Fruit fly (Drosophila melanogaster) whole organism, embryonic: ENCODE measurements around the gene CG8891.

ENCODE experiments used
- Awh ChIP-seq: fragments of 200-800 bp; sonication (Bioruptor generic); IDR thresholded peaks from 2 replicates; pipeline ENCODE4, ENCODE4 v1.3.6; 2022; ENCODE audit warnings: missing biosample characterization, missing genetic modification characterization
- CG10321 ChIP-seq: fragments of 200-800 bp; sonication (Bioruptor generic); IDR thresholded peaks from 2 replicates; pipeline ENCODE4 v1.3.6; 2022; ENCODE audit warnings: missing biosample characterization, missing genetic modification characterization
- CG11398 ChIP-seq: fragments of 200-800 bp; sonication (Bioruptor generic); optimal IDR thresholded peaks from 2 replicates; lab custom pipeline; 2016; ENCODE audit warnings: missing biosample characterization, missing genetic modification characterization
- CG11695 ChIP-seq: fragments of 200-800 bp; sonication (Bioruptor generic); IDR thresholded peaks from 3 replicates; pipeline ENCODE4 v1.3.6; 2022; ENCODE audit warnings: missing biosample characterization, missing genetic modification characterization
- CG12155 ChIP-seq: fragments of 200-800 bp; sonication (Bioruptor generic); optimal IDR thresholded peaks from 3 replicates; lab custom pipeline; 2016; ENCODE audit warnings: missing biosample characterization, missing genetic modification characterization
- CG12236 ChIP-seq: fragments of 200-800 bp; sonication (Bioruptor generic); optimal IDR thresholded peaks from 2 replicates; lab custom pipeline; 2016; ENCODE audit warnings: missing biosample characterization, missing genetic modification characterization
- CG12299 ChIP-seq: fragments of 200-800 bp; sonication (Bioruptor generic); optimal IDR thresholded peaks from 2 replicates; lab custom pipeline; 2018; ENCODE audit warnings: missing biosample characterization, mild to moderate bottlenecking, missing genetic modification characterization
- CG13775 ChIP-seq: fragments of 200-800 bp; sonication (Bioruptor generic); optimal IDR thresholded peaks from 3 replicates; lab custom pipeline; 2017; ENCODE audit warnings: missing biosample characterization, mild to moderate bottlenecking, missing genetic modification characterization
- CG14710 ChIP-seq: fragments of 200-800 bp; sonication (Bioruptor generic); optimal IDR thresholded peaks from 3 replicates; lab custom pipeline; 2019; ENCODE audit warnings: missing biosample characterization, mild to moderate bottlenecking, missing genetic modification characterization, moderate library complexity
- CG15269 ChIP-seq: fragments of 200-800 bp; sonication (Bioruptor generic); optimal IDR thresholded peaks from 2 replicates; lab custom pipeline; 2018; ENCODE audit warnings: missing biosample characterization, mild to moderate bottlenecking, missing genetic modification characterization, moderate library complexity
- CG15479 ChIP-seq: fragments of 200-800 bp; sonication (Bioruptor generic); optimal IDR thresholded peaks from 3 replicates; lab custom pipeline; 2019; ENCODE audit warnings: missing biosample characterization, mild to moderate bottlenecking, missing genetic modification characterization, moderate library complexity
- CG18599 ChIP-seq: fragments of 200-800 bp; sonication (Bioruptor generic); optimal IDR thresholded peaks from 3 replicates; lab custom pipeline; 2017; ENCODE audit warnings: missing biosample characterization, missing genetic modification characterization, mild to moderate bottlenecking, moderate library complexity, missing genetic modification reagents
- CG2199 ChIP-seq: fragments of 200-800 bp; sonication (Bioruptor generic); IDR thresholded peaks from 3 replicates; pipeline ENCODE4 v1.3.6; 2022; ENCODE audit warnings: missing biosample characterization, missing genetic modification characterization
- CG2202 ChIP-seq: fragments of 200-800 bp; sonication (Bioruptor generic); optimal IDR thresholded peaks from 2 replicates; lab custom pipeline; 2018; ENCODE audit warnings: missing biosample characterization, mild to moderate bottlenecking, missing genetic modification characterization
- CG31441 ChIP-seq: fragments of 200-800 bp; sonication (Bioruptor generic); IDR thresholded peaks from 2 replicates; pipeline ENCODE4 v1.3.6; 2022; ENCODE audit warnings: missing biosample characterization, missing genetic modification characterization
- CG3281 ChIP-seq: fragments of 200-800 bp; sonication (Bioruptor generic); optimal IDR thresholded peaks from 3 replicates; lab custom pipeline; 2017; ENCODE audit warnings: missing biosample characterization, mild to moderate bottlenecking, missing genetic modification characterization
- CG33213 ChIP-seq: fragments of 200-800 bp; sonication (Bioruptor generic); optimal IDR thresholded peaks from 3 replicates; lab custom pipeline; 2016; ENCODE audit warnings: missing biosample characterization, missing genetic modification characterization
- CG34376 ChIP-seq: fragments of 200-800 bp; sonication (Bioruptor generic); optimal IDR thresholded peaks from 2 replicates; lab custom pipeline; 2018; ENCODE audit warnings: missing biosample characterization, mild to moderate bottlenecking, missing genetic modification characterization
- CG4617 ChIP-seq: fragments of 200-800 bp; sonication (Bioruptor generic); optimal IDR thresholded peaks from 3 replicates; lab custom pipeline; 2016; ENCODE audit warnings: missing biosample characterization, missing genetic modification characterization, borderline replicate concordance
- CG4820 ChIP-seq: fragments of 200-800 bp; sonication (Bioruptor generic); optimal IDR thresholded peaks from 3 replicates; lab custom pipeline; 2016; ENCODE audit warnings: missing biosample characterization, missing genetic modification characterization
- CG6272 ChIP-seq: fragments of 200-800 bp; sonication (Bioruptor generic); IDR thresholded peaks from 2 replicates; pipeline ENCODE4 v1.3.6; 2022; ENCODE audit warnings: missing biosample characterization, missing genetic modification characterization
- CG7745 ChIP-seq: fragments of 200-800 bp; sonication (Bioruptor generic); optimal IDR thresholded peaks from 2 replicates; lab custom pipeline; 2018; ENCODE audit warnings: missing biosample characterization, mild to moderate bottlenecking, missing genetic modification characterization, moderate library complexity
- CG8089 ChIP-seq: fragments of 200-800 bp; sonication (Bioruptor generic); optimal IDR thresholded peaks from 3 replicates; lab custom pipeline; 2016; ENCODE audit warnings: missing biosample characterization, missing genetic modification characterization
- CG8281 ChIP-seq: fragments of 200-800 bp; sonication (Bioruptor generic); optimal IDR thresholded peaks from 2 replicates; lab custom pipeline; 2018; ENCODE audit warnings: missing biosample characterization, mild to moderate bottlenecking, missing genetic modification characterization, moderate library complexity
- CG8478 ChIP-seq: fragments of >200 bp; optimal IDR thresholded peaks from 2 replicates; lab custom pipeline; 2018
- CG8765 ChIP-seq: fragments of 200-800 bp; sonication (Bioruptor generic); IDR thresholded peaks from 2 replicates; pipeline ENCODE4 v1.3.6; 2022; ENCODE audit warnings: missing biosample characterization, missing genetic modification characterization
- Dip3 ChIP-seq: fragments of 200-800 bp; sonication (Bioruptor generic); optimal IDR thresholded peaks from 3 replicates; lab custom pipeline; 2016; ENCODE audit warnings: missing biosample characterization, missing genetic modification characterization
- Gsc ChIP-seq: fragments of 200-800 bp; sonication (Bioruptor generic); IDR thresholded peaks from 2 replicates; pipeline ENCODE4 v1.3.6; 2022; ENCODE audit warnings: missing biosample characterization, missing genetic modification characterization
- MBD-R2 ChIP-seq: fragments of 200-800 bp; sonication (Bioruptor generic); IDR thresholded peaks from 2 replicates; pipeline ENCODE4 v1.3.6; 2022; ENCODE audit warnings: missing biosample characterization, missing genetic modification characterization
- NC2β ChIP-seq: fragments of 200-800 bp; sonication (Bioruptor generic); optimal IDR thresholded peaks from 2 replicates; lab custom pipeline; 2016; ENCODE audit warnings: missing biosample characterization, missing genetic modification characterization
- Nf-YB ChIP-seq: fragments of 200-800 bp; sonication (Bioruptor generic); optimal IDR thresholded peaks from 3 replicates; lab custom pipeline; 2019; ENCODE audit warnings: missing biosample characterization, mild to moderate bottlenecking, missing genetic modification characterization, moderate library complexity
- Pdp1 ChIP-seq, 2 experiments: fragments of 200-800 bp; sonication (Bioruptor generic); optimal IDR thresholded peaks; 3 replicates each; lab custom pipeline; 2016; ENCODE audit warnings: missing biosample characterization in 2 of 2, missing genetic modification characterization in 2 of 2, mild to moderate bottlenecking in 1 of 2, moderate library complexity in 1 of 2
- Poxn ChIP-seq: fragments of 200-800 bp; sonication (Bioruptor generic); IDR thresholded peaks from 2 replicates; pipeline ENCODE4 v1.3.6; 2022; ENCODE audit warnings: missing biosample characterization, missing genetic modification characterization
- Sry-β ChIP-seq: fragments of 200-800 bp; sonication (Bioruptor generic); optimal IDR thresholded peaks from 2 replicates; lab custom pipeline; 2018; ENCODE audit warnings: missing biosample characterization, mild to moderate bottlenecking, missing genetic modification characterization, moderate library complexity
- Vsx1 ChIP-seq: fragments of 200-800 bp; sonication (Bioruptor generic); optimal IDR thresholded peaks from 2 replicates; lab custom pipeline; 2017; ENCODE audit warnings: missing biosample characterization, mild to moderate bottlenecking, missing genetic modification characterization, missing genetic modification reagents
- YL-1 ChIP-seq: fragments of 200-800 bp; sonication (Bioruptor generic); optimal IDR thresholded peaks from 3 replicates; lab custom pipeline; 2017; ENCODE audit warnings: missing biosample characterization, mild to moderate bottlenecking, missing genetic modification characterization
- danr ChIP-seq: fragments of 200-800 bp; sonication (Bioruptor generic); IDR thresholded peaks from 2 replicates; pipeline ENCODE4 v1.3.6; 2022; ENCODE audit warnings: missing biosample characterization, missing genetic modification characterization
- eyg ChIP-seq: fragments of 200-800 bp; sonication (Bioruptor generic); optimal IDR thresholded peaks from 3 replicates; lab custom pipeline; 2016; ENCODE audit warnings: missing biosample characterization, missing genetic modification characterization
- fru ChIP-seq: fragments of >200 bp; optimal IDR thresholded peaks from 2 replicates; lab custom pipeline; 2017
- gcm2 ChIP-seq: fragments of 200-800 bp; sonication (Bioruptor generic); optimal IDR thresholded peaks from 2 replicates; lab custom pipeline; 2016; ENCODE audit warnings: missing biosample characterization, missing genetic modification characterization
- gsb ChIP-seq: fragments of 200-800 bp; sonication (Bioruptor generic); IDR thresholded peaks from 2 replicates; pipeline ENCODE4 v1.3.6; 2022; ENCODE audit warnings: missing biosample characterization, missing genetic modification characterization
- lab ChIP-seq: fragments of 200-800 bp; sonication (Bioruptor generic); optimal IDR thresholded peaks from 3 replicates; lab custom pipeline; 2017; ENCODE audit warnings: missing biosample characterization, missing genetic modification characterization, mild to moderate bottlenecking, moderate library complexity, missing genetic modification reagents
- nau ChIP-seq: fragments of 200-800 bp; sonication (Bioruptor generic); optimal IDR thresholded peaks from 3 replicates; lab custom pipeline; 2017; ENCODE audit warnings: missing biosample characterization, mild to moderate bottlenecking, missing genetic modification characterization, missing genetic modification reagents
- pros ChIP-seq: fragments of 200-800 bp; sonication (Bioruptor generic); optimal IDR thresholded peaks from 3 replicates; lab custom pipeline; 2019; ENCODE audit warnings: missing biosample characterization, mild to moderate bottlenecking, missing genetic modification characterization, moderate library complexity
- sqz ChIP-seq: fragments of 200-800 bp; sonication (Bioruptor generic); optimal IDR thresholded peaks from 3 replicates; lab custom pipeline; 2018; ENCODE audit warnings: missing biosample characterization, mild to moderate bottlenecking, missing genetic modification characterization
- sug ChIP-seq: fragments of 200-800 bp; optimal IDR thresholded peaks from 2 replicates; lab custom pipeline; 2019; ENCODE audit warnings: missing biosample characterization, mild to moderate bottlenecking, missing genetic modification characterization, moderate library complexity
- tx ChIP-seq: fragments of 200-800 bp; sonication (Bioruptor generic); optimal IDR thresholded peaks from 2 replicates; lab custom pipeline; 2016; ENCODE audit warnings: missing biosample characterization, missing genetic modification characterization
- unpg ChIP-seq: fragments of 200-800 bp; sonication (Bioruptor generic); optimal IDR thresholded peaks from 3 replicates; lab custom pipeline; 2018; ENCODE audit warnings: missing biosample characterization, mild to moderate bottlenecking, missing genetic modification characterization, moderate library complexity
- wor ChIP-seq: fragments of 200-800 bp; sonication (Bioruptor generic); IDR thresholded peaks from 2 replicates; pipeline ENCODE4 v1.3.6; 2022; ENCODE audit warnings: missing biosample characterization, missing genetic modification characterization
- zen ChIP-seq: fragments of 200-800 bp; sonication (Bioruptor generic); optimal IDR thresholded peaks from 3 replicates; lab custom pipeline; 2018; ENCODE audit warnings: missing biosample characterization, mild to moderate bottlenecking, missing genetic modification characterization, moderate library complexity

Gene CG8891

dm6 chr2L:4999389-5000032 lies 20.3 kb upstream of the CG8891 start (continued):
- TF ChIP-seq CG2202 (tag; lab: Kevin White, UChicago) (peak; percentile 25), sug (peak; percentile 26), gcm2 (no peak), lab (peak; percentile 87), CG7745 (tag; lab: Kevin White, UChicago) (no peak), nau (GFP tag; lab: Kevin White, UChicago) (no peak), danr (0 out of 2 replicates have a peak, but pooled peaks have one; percentile 30), Awh (GFP tag; lab: Robert Waterston, UW) (peak; percentile 56; the same call in 1 of the 2 replicates), Pdp1 (GFP tag; optimal IDR thresholded peaks at IDR 0.05; lab: Kevin White, UChicago) (peak; percentile 69 to 89), tx (GFP tag; lab: Kevin White, UChicago) (peak; percentile 22), Gsc (GFP tag; lab: Robert Waterston, UW) (0 out of 2 replicates have a peak, but pooled peaks have one; percentile 33), Sry-β (GFP tag; lab: Kevin White, UChicago) (no peak), CG15479 (GFP tag; lab: Kevin White, UChicago) (no peak), CG12236 (GFP tag; lab: Kevin White, UChicago) (no peak), CG15269 (tag; lab: Kevin White, UChicago) (peak; percentile 80), CG8089 (GFP tag; lab: Kevin White, UChicago) (no peak), gsb (GFP tag; lab: Robert Waterston, UW) (0 out of 2 replicates have a peak, but pooled peaks have one; percentile 25), CG12299 (tag; lab: Kevin White, UChicago) (no peak), CG8478 (lab: Kevin White, UChicago) (no peak), CG4617 (peak; percentile 10), CG31441 (GFP tag; lab: Robert Waterston, UW) (peak; percentile 54; the same call in 1 of the 2 replicates), Nf-YB (GFP tag; lab: Kevin White, UChicago) (peak; percentile 11), CG6272 (GFP tag; lab: Robert Waterston, UW) (0 out of 2 replicates have a peak, but pooled peaks have one; percentile 46), fru (lab: Kevin White, UChicago) (no peak), YL-1 (GFP tag; lab: Kevin White, UChicago) (no peak), sqz (GFP tag; lab: Kevin White, UChicago) (peak; percentile 21), CG33213 (peak; percentile 47), CG18599 (peak; percentile 78), CG14710 (tag; lab: Kevin White, UChicago) (peak; percentile 24), Dip3 (GFP tag; lab: Kevin White, UChicago) (peak; percentile 62), CG3281 (GFP tag; lab: Kevin White, UChicago) (peak; percentile 72), CG8281 (tag; lab: Kevin White, UChicago) (peak; percentile 33), MBD-R2 (peak; percentile 48; the same call in 1 of the 2 replicates), CG11695 (GFP tag; lab: Robert Waterston, UW) (peak; percentile 59; the same call in 2 of the 3 replicates), unpg (GFP tag; lab: Kevin White, UChicago) (peak; percentile 73), zen (tag; lab: Kevin White, UChicago) (no peak), wor (peak; percentile 19; the same call in 1 of the 2 replicates), CG12155 (GFP tag; lab: Kevin White, UChicago) (peak; percentile 70), CG8765 (peak; percentile 51; the same call in 1 of the 2 replicates), eyg (peak; percentile 19), CG13775 (GFP tag; lab: Kevin White, UChicago) (peak; percentile 58), pros (GFP tag; lab: Kevin White, UChicago) (no peak), CG10321 (GFP tag; lab: Robert Waterston, UW) (no peak), Poxn (GFP tag; lab: Robert Waterston, UW) (no peak), CG34376 (peak; percentile 42), CG11398 (GFP tag; lab: Kevin White, UChicago) (no peak), NC2β (GFP tag; lab: Kevin White, UChicago) (no peak), CG4820 (GFP tag; lab: Kevin White, UChicago) (peak; percentile 62), CG2199 (GFP tag; lab: Robert Waterston, UW) (no peak; the same call in 2 of the 3 replicates), Vsx1 (peak; percentile 35)
